Fruit fly (Drosophila melanogaster) whole organism, prepupa: ENCODE measurements around the gene CG14325.

ENCODE experiments used
- CG6276 ChIP-seq: fragments of 200-800 bp; sonication (Bioruptor generic); optimal IDR thresholded peaks from 2 replicates; lab custom pipeline; 2017; ENCODE audit warnings: missing biosample characterization, mild to moderate bottlenecking, missing genetic modification characterization
- Eip75B ChIP-seq: fragments of 200-800 bp; sonication (Bioruptor generic); optimal IDR thresholded peaks from 3 replicates; lab custom pipeline; 2016; ENCODE audit warnings: missing biosample characterization, missing genetic modification characterization

DNA sequence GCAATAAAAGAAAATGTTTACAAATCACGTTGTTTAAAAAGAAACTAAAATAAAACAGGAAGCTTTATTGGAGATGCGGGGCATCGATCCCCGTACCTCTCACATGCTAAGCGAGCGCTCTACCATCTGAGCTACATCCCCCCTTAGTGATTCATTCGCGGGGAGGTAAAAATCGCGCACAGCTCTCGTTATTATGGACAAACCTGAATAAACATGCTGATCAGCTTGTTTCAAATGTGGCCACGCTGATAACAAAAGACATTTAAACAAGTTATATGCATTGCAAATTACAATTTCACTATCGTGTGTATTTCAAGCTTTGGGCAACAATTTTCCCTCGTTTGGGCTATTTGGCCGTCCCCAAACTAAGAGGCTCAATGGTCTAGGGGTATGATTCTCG, 18.3 kb downstream of the CG14325 start:
- TF ChIP-seq Eip75B (GFP tag; lab: Kevin White, UChicago) (no peak), CG6276 (GFP tag; lab: Kevin White, UChicago) (no peak)
